Worm (Caenorhabditis elegans) whole organism, L3 larva: ENCODE measurements around the gene str-155.

ENCODE experiments used
- R02D3.7 ChIP-seq: fragments of 150-350 bp; optimal IDR thresholded peaks from 2 replicates; lab custom pipeline; 2014; ENCODE audit warnings: missing biosample characterization, missing genetic modification characterization
- ZK546.5 ChIP-seq: sonication (generic microtip); optimal IDR thresholded peaks from 2 replicates; lab custom pipeline; 2017; ENCODE audit warnings: missing biosample characterization, missing genetic modification characterization
- aly-2 ChIP-seq: fragments of 150-350 bp; optimal IDR thresholded peaks from 2 replicates; lab custom pipeline; 2014; ENCODE audit warnings: missing biosample characterization, missing genetic modification characterization
- ama-1 ChIP-seq: fragments of 150-350 bp; optimal IDR thresholded peaks from 2 replicates; lab custom pipeline; 2018
- ceh-16 ChIP-seq: sonication (generic microtip); optimal IDR thresholded peaks from 2 replicates; lab custom pipeline; 2017; ENCODE audit warnings: missing biosample characterization, missing genetic modification characterization
- ceh-28 ChIP-seq: fragments of 150-350 bp; optimal IDR thresholded peaks from 2 replicates; lab custom pipeline; 2014; ENCODE audit warnings: missing biosample characterization, missing genetic modification reagents, missing genetic modification characterization
- ceh-82 ChIP-seq: fragments of 150-350 bp; optimal IDR thresholded peaks from 2 replicates; lab custom pipeline; 2014; ENCODE audit warnings: missing biosample characterization, missing genetic modification characterization
- ceh-9 ChIP-seq: sonication (generic microtip); optimal IDR thresholded peaks from 2 replicates; lab custom pipeline; 2018; ENCODE audit warnings: missing biosample characterization, missing genetic modification characterization
- daf-12 ChIP-seq: fragments of 150-350 bp; optimal IDR thresholded peaks from 2 replicates; lab custom pipeline; 2014; ENCODE audit warnings: missing biosample characterization, missing genetic modification reagents, missing genetic modification characterization
- elt-1 ChIP-seq: fragments of 150-350 bp; optimal IDR thresholded peaks from 2 replicates; lab custom pipeline; 2014; ENCODE audit warnings: missing biosample characterization, missing genetic modification characterization
- elt-2 ChIP-seq: sonication (generic microtip); optimal IDR thresholded peaks from 2 replicates; lab custom pipeline; 2016; ENCODE audit warnings: missing genetic modification reagents, mild to moderate bottlenecking, missing genetic modification characterization, missing compliant biosample characterization
- elt-3 ChIP-seq, 3 experiments: fragments of 150-350 bp in 1 of 3; sonication (generic microtip) in 2 of 3; optimal IDR thresholded peaks; 2 replicates in 2 of 3; 4 replicates in 1 of 3; lab custom pipeline; 2014 to 2017; ENCODE audit warnings: missing biosample characterization in 3 of 3, missing genetic modification characterization in 3 of 3
- eor-1 ChIP-seq, 2 experiments: fragments of 150-350 bp; optimal IDR thresholded peaks; 2 replicates each; lab custom pipeline; 2014 to 2018; ENCODE audit warnings: missing biosample characterization in 2 of 2, missing genetic modification characterization in 2 of 2
- fkh-10 ChIP-seq: sonication (generic microtip); optimal IDR thresholded peaks from 2 replicates; lab custom pipeline; 2017; ENCODE audit warnings: missing biosample characterization, missing genetic modification reagents, missing genetic modification characterization
- fkh-2 ChIP-seq: fragments of 150-350 bp; optimal IDR thresholded peaks from 2 replicates; lab custom pipeline; 2014; ENCODE audit warnings: missing biosample characterization, missing genetic modification reagents, missing genetic modification characterization
- fos-1 ChIP-seq: fragments of 150-350 bp; optimal IDR thresholded peaks from 2 replicates; lab custom pipeline; 2014; ENCODE audit warnings: missing biosample characterization, missing genetic modification characterization
- hmg-11 ChIP-seq: sonication (generic microtip); optimal IDR thresholded peaks from 2 replicates; lab custom pipeline; 2016; ENCODE audit warnings: missing genetic modification characterization, missing compliant biosample characterization
- jun-1 ChIP-seq: fragments of 150-350 bp; optimal IDR thresholded peaks from 2 replicates; lab custom pipeline; 2014; ENCODE audit warnings: missing biosample characterization, missing genetic modification reagents, missing genetic modification characterization
- lin-15B ChIP-seq: fragments of 150-350 bp; optimal IDR thresholded peaks from 2 replicates; lab custom pipeline; 2014; ENCODE audit warnings: missing biosample characterization, missing genetic modification characterization
- lin-39 ChIP-seq: fragments of 150-350 bp; optimal IDR thresholded peaks from 2 replicates; lab custom pipeline; 2018; ENCODE audit warnings: missing biosample characterization, missing genetic modification reagents, missing genetic modification characterization
- lsy-12 ChIP-seq: sonication (generic microtip); optimal IDR thresholded peaks from 2 replicates; lab custom pipeline; 2016; ENCODE audit warnings: mild to moderate bottlenecking, missing genetic modification characterization, missing compliant biosample characterization
- mdl-1 ChIP-seq: fragments of 150-350 bp; optimal IDR thresholded peaks from 2 replicates; lab custom pipeline; 2014; ENCODE audit warnings: missing biosample characterization, missing genetic modification characterization
- mml-1 ChIP-seq: fragments of 150-350 bp; sonication (generic microtip); optimal IDR thresholded peaks from 3 replicates; lab custom pipeline; 2014; ENCODE audit warnings: missing biosample characterization, missing genetic modification characterization
- nfya-1 ChIP-seq: sonication (generic microtip); optimal IDR thresholded peaks from 2 replicates; lab custom pipeline; 2017; ENCODE audit warnings: missing genetic modification characterization, mild to moderate bottlenecking, missing compliant biosample characterization, antibody characterized with exemption, moderate library complexity; ENCODE audit not compliant: insufficient read depth
- nhr-11 ChIP-seq: fragments of 150-350 bp; optimal IDR thresholded peaks from 2 replicates; lab custom pipeline; 2014; ENCODE audit warnings: missing biosample characterization, missing genetic modification characterization
- nhr-12 ChIP-seq: fragments of 150-350 bp; optimal IDR thresholded peaks from 2 replicates; lab custom pipeline; 2014; ENCODE audit warnings: missing biosample characterization, missing genetic modification characterization
- nhr-23 ChIP-seq: fragments of 150-350 bp; optimal IDR thresholded peaks from 2 replicates; lab custom pipeline; 2014; ENCODE audit warnings: missing biosample characterization, missing genetic modification reagents, missing genetic modification characterization
- nhr-237 ChIP-seq: fragments of 150-350 bp; optimal IDR thresholded peaks from 2 replicates; lab custom pipeline; 2014; ENCODE audit warnings: missing biosample characterization, missing genetic modification characterization
- nhr-25 ChIP-seq: sonication (generic microtip); optimal IDR thresholded peaks from 2 replicates; lab custom pipeline; 2017; ENCODE audit warnings: missing biosample characterization, missing genetic modification characterization
- nhr-28 ChIP-seq: fragments of 150-350 bp; optimal IDR thresholded peaks from 2 replicates; lab custom pipeline; 2014; ENCODE audit warnings: missing biosample characterization, missing genetic modification characterization
- nhr-43 ChIP-seq: sonication (generic microtip); optimal IDR thresholded peaks from 2 replicates; lab custom pipeline; 2016; ENCODE audit warnings: mild to moderate bottlenecking, missing genetic modification characterization, missing compliant biosample characterization; ENCODE audit not compliant: poor library complexity, severe bottlenecking
- nhr-67 ChIP-seq: fragments of 150-350 bp; optimal IDR thresholded peaks from 2 replicates; lab custom pipeline; 2014; ENCODE audit warnings: missing biosample characterization, missing genetic modification characterization
- nhr-76 ChIP-seq: fragments of 150-350 bp; sonication (generic microtip); optimal IDR thresholded peaks from 5 replicates; lab custom pipeline; 2014; ENCODE audit warnings: missing biosample characterization, missing genetic modification characterization
- nhr-77 ChIP-seq: fragments of 150-350 bp; optimal IDR thresholded peaks from 2 replicates; lab custom pipeline; 2014; ENCODE audit warnings: missing biosample characterization, missing genetic modification characterization
- pha-4 ChIP-seq: fragments of 150-350 bp; optimal IDR thresholded peaks from 2 replicates; lab custom pipeline; 2014; ENCODE audit warnings: missing biosample characterization, missing genetic modification reagents, missing genetic modification characterization
- pqm-1 ChIP-seq: fragments of 150-350 bp; optimal IDR thresholded peaks from 2 replicates; lab custom pipeline; 2017; ENCODE audit warnings: missing biosample characterization, missing genetic modification characterization, inconsistent platforms
- sea-2 ChIP-seq: fragments of 150-350 bp; sonication (generic microtip); optimal IDR thresholded peaks from 4 replicates; lab custom pipeline; 2014; ENCODE audit warnings: missing biosample characterization, missing genetic modification reagents, missing genetic modification characterization
- skn-1 ChIP-seq: fragments of 150-350 bp; optimal IDR thresholded peaks from 2 replicates; lab custom pipeline; 2014; ENCODE audit warnings: missing biosample characterization, missing genetic modification characterization
- snpc-4 ChIP-seq: fragments of 150-350 bp; optimal IDR thresholded peaks from 2 replicates; lab custom pipeline; 2014; ENCODE audit warnings: missing biosample characterization, missing genetic modification characterization
- tbx-2 ChIP-seq: sonication (generic microtip); optimal IDR thresholded peaks from 2 replicates; lab custom pipeline; 2016; ENCODE audit warnings: mild to moderate bottlenecking, missing genetic modification characterization, missing compliant biosample characterization
- unc-39 ChIP-seq: sonication (generic microtip); optimal IDR thresholded peaks from 4 replicates; lab custom pipeline; 2017; ENCODE audit warnings: missing biosample characterization, missing genetic modification characterization
- unc-62 ChIP-seq: fragments of 150-350 bp; sonication (generic microtip); optimal IDR thresholded peaks from 4 replicates; lab custom pipeline; 2014; ENCODE audit warnings: missing biosample characterization, missing genetic modification reagents, missing genetic modification characterization
- zag-1 ChIP-seq: fragments of 150-350 bp; optimal IDR thresholded peaks from 2 replicates; lab custom pipeline; 2014; ENCODE audit warnings: missing biosample characterization, missing genetic modification characterization
- ztf-11 ChIP-seq: fragments of 150-350 bp; optimal IDR thresholded peaks from 2 replicates; lab custom pipeline; 2014; ENCODE audit warnings: missing biosample characterization, missing genetic modification characterization
- ztf-4 ChIP-seq: fragments of 150-350 bp; optimal IDR thresholded peaks from 2 replicates; lab custom pipeline; 2014; ENCODE audit warnings: missing biosample characterization, missing genetic modification characterization

The str-155 gene

ce11 chrIV:4874603-4875002 lies 41.2 kb upstream of the str-155 start, which contains the start of gene str-174:
TSS of gene str-174 (minus strand) at chrIV:4874703.
- no peak for TF ChIP-seq fkh-10 (GFP tag; lab: Kevin White, UChicago)
- no peak for TF ChIP-seq nhr-237
- TF ChIP-seq jun-1 (tag; lab: Kevin White, UChicago): no peak
- no peak for TF ChIP-seq ztf-11
- no peak for TF ChIP-seq fkh-2
- no peak for TF ChIP-seq unc-62 (GFP tag; lab: Kevin White, UChicago)
- TF ChIP-seq nhr-43 (tag; lab: Kevin White, UChicago): no peak
- no peak for TF ChIP-seq snpc-4 (tag; lab: Kevin White, UChicago)
- TF ChIP-seq pqm-1 (tag; lab: Kevin White, UChicago): no peak
- TF ChIP-seq ama-1 (lab: Kevin White, UChicago): no peak
- no peak for TF ChIP-seq zag-1 (tag; lab: Kevin White, UChicago)
- no peak for TF ChIP-seq nhr-67 (tag; lab: Kevin White, UChicago)
- TF ChIP-seq elt-3 (tag; optimal IDR thresholded peaks at IDR 0.05; lab: Kevin White, UChicago): no peak
- no peak for TF ChIP-seq ceh-82
- TF ChIP-seq daf-12 (tag; lab: Kevin White, UChicago): no peak
- no peak for TF ChIP-seq lin-15B (tag; lab: Kevin White, UChicago)
- TF ChIP-seq hmg-11: no peak
- no peak for TF ChIP-seq lsy-12 (tag; lab: Kevin White, UChicago)
- no peak for TF ChIP-seq mml-1 (tag; lab: Kevin White, UChicago)

ce11 chrIV:4877102-4877501 lies 38.7 kb upstream of the str-155 start, which contains the start of gene str-170:
TSS of gene str-170 (plus strand) at chrIV:4877402.
- TF ChIP-seq ztf-11 (no peak), elt-3 (tag; optimal IDR thresholded peaks at IDR 0.05; lab: Kevin White, UChicago) (no peak), fkh-10 (GFP tag; lab: Kevin White, UChicago) (no peak), nhr-23 (tag; lab: Kevin White, UChicago) (no peak), nhr-77 (no peak), pha-4 (no peak), unc-62 (GFP tag; lab: Kevin White, UChicago) (no peak), sea-2 (GFP tag; lab: Kevin White, UChicago) (no peak), nhr-25 (tag; lab: Kevin White, UChicago) (no peak), snpc-4 (tag; lab: Kevin White, UChicago) (no peak), nhr-28 (no peak), fkh-2 (no peak), pqm-1 (tag; lab: Kevin White, UChicago) (no peak), lsy-12 (tag; lab: Kevin White, UChicago) (no peak)
- TF ChIP-seq, all 47 proteins: peak for 0

ce11 chrIV:4880634-4881033 lies 35.2 kb upstream of the str-155 start:
- TF ChIP-seq jun-1 (tag; lab: Kevin White, UChicago) (no peak), elt-2 (tag; lab: Kevin White, UChicago) (no peak), nhr-28 (no peak), hmg-11 (no peak), nhr-237 (no peak), mml-1 (tag; lab: Kevin White, UChicago) (no peak), fkh-2 (no peak), aly-2 (tag; lab: Kevin White, UChicago) (no peak), mdl-1 (no peak), unc-39 (no peak), nhr-43 (tag; lab: Kevin White, UChicago) (peak; percentile 80), unc-62 (GFP tag; lab: Kevin White, UChicago) (peak; percentile 68), nhr-77 (no peak), sea-2 (GFP tag; lab: Kevin White, UChicago) (no peak), ceh-16 (no peak), ceh-28 (tag; lab: Kevin White, UChicago) (no peak), lsy-12 (tag; lab: Kevin White, UChicago) (no peak), nfya-1 (peak; percentile 70), nhr-25 (tag; lab: Kevin White, UChicago) (peak; percentile 83), eor-1 (tag; optimal IDR thresholded peaks at IDR 0.05; lab: Kevin White, UChicago) (no peak), daf-12 (tag; lab: Kevin White, UChicago) (no peak), R02D3.7 (tag; lab: Kevin White, UChicago) (peak; percentile 46), elt-3 (tag; optimal IDR thresholded peaks at IDR 0.05; lab: Kevin White, UChicago) (peak in 1 of 3 experiments; percentile 49), snpc-4 (tag; lab: Kevin White, UChicago) (peak; percentile 98), skn-1 (tag; lab: Kevin White, UChicago) (no peak), lin-15B (tag; lab: Kevin White, UChicago) (peak; percentile 43), ama-1 (lab: Kevin White, UChicago) (peak; percentile 88), nhr-11 (tag; lab: Kevin White, UChicago) (no peak), ceh-9 (tag; lab: Kevin White, UChicago) (no peak), pqm-1 (tag; lab: Kevin White, UChicago) (peak; percentile 9), ztf-11 (no peak), ceh-82 (no peak), nhr-12 (tag; lab: Kevin White, UChicago) (no peak), ztf-4 (tag; lab: Kevin White, UChicago) (no peak), zag-1 (tag; lab: Kevin White, UChicago) (no peak), lin-39 (peak; percentile 7), ZK546.5 (tag; lab: Kevin White, UChicago) (no peak), nhr-23 (tag; lab: Kevin White, UChicago) (peak; percentile 64), elt-1 (peak; percentile 60), nhr-67 (tag; lab: Kevin White, UChicago) (no peak), fos-1 (tag; lab: Kevin White, UChicago) (no peak), tbx-2 (tag; lab: Kevin White, UChicago) (no peak), nhr-76 (tag; lab: Kevin White, UChicago) (no peak), fkh-10 (GFP tag; lab: Kevin White, UChicago) (no peak), pha-4 (no peak)
